Worm (Caenorhabditis elegans) whole organism, L1 larva: ENCODE measurements around the gene lron-1.
"Not testable (repeated sequence)": the region's sequence is repeated elsewhere in the genome, so short reads cannot be mapped to it uniquely, and the experiment has no call there.

Experiments used
- C16A3.4 ChIP-seq: fragments of 150-350 bp; optimal IDR thresholded peaks from 2 replicates; lab custom pipeline; 2014; ENCODE audit warnings: missing biosample characterization, missing genetic modification characterization
- F16B12.6 ChIP-seq: fragments of 150-350 bp; optimal IDR thresholded peaks from 2 replicates; lab custom pipeline; 2014; ENCODE audit warnings: missing biosample characterization, missing genetic modification characterization
- blmp-1 ChIP-seq: fragments of 150-350 bp; optimal IDR thresholded peaks from 2 replicates; lab custom pipeline; 2014; ENCODE audit warnings: missing biosample characterization, missing genetic modification characterization
- ceh-63 ChIP-seq: fragments of 200-800 bp; sonication (Bioruptor generic); optimal IDR thresholded peaks from 2 replicates; lab custom pipeline; 2018; ENCODE audit warnings: mild to moderate bottlenecking, missing genetic modification characterization, missing compliant biosample characterization
- ceh-82 ChIP-seq, 3 experiments: fragments of 150-350 bp in 1 of 3; sonication (generic microtip) in 2 of 3; optimal IDR thresholded peaks; 2 replicates each; lab custom pipeline; 2014 to 2017; ENCODE audit warnings: missing biosample characterization in 3 of 3, missing genetic modification characterization in 3 of 3
- ceh-88 ChIP-seq: fragments of 200-800 bp; sonication (Bioruptor generic); IDR thresholded peaks from 2 replicates; pipeline ENCODE4 v1.3.6; 2022; ENCODE audit warnings: missing genetic modification characterization, missing compliant biosample characterization
- ceh-90 ChIP-seq: sonication (generic microtip); optimal IDR thresholded peaks from 2 replicates; lab custom pipeline; 2016; ENCODE audit warnings: missing genetic modification characterization, missing compliant biosample characterization
- efl-1 ChIP-seq, 4 experiments: fragments of 150-350 bp; optimal IDR thresholded peaks in 3 of 4; peaks in 1 of 4; 1 replicate in 1 of 4; 2 replicates in 3 of 4; lab custom pipeline; 2014; ENCODE audit warnings: missing biosample characterization in 2 of 4, missing genetic modification characterization in 2 of 4, missing genetic modification reagents in 2 of 4
- egl-13 ChIP-seq: sonication (generic microtip); optimal IDR thresholded peaks from 2 replicates; lab custom pipeline; 2016; ENCODE audit warnings: missing genotype, missing genetic modification reagents, missing genetic modification characterization, missing compliant biosample characterization
- egl-27 ChIP-seq, 2 experiments: fragments of 150-350 bp in 1 of 2; sonication (generic microtip); optimal IDR thresholded peaks; 3 replicates each; lab custom pipeline; 2017 to 2018; ENCODE audit warnings: missing biosample characterization in 2 of 2, missing genetic modification characterization in 2 of 2, missing genetic modification reagents in 2 of 2
- elt-3 ChIP-seq, 6 experiments: fragments of 150-350 bp in 1 of 6; sonication (generic microtip); optimal IDR thresholded peaks; 2 replicates each; lab custom pipeline; 2017 to 2018; ENCODE audit warnings: missing biosample characterization in 6 of 6, missing genetic modification characterization in 6 of 6, inconsistent platforms in 1 of 6
- fkh-4 ChIP-seq: sonication (generic microtip); optimal IDR thresholded peaks from 2 replicates; lab custom pipeline; 2016; ENCODE audit warnings: missing compliant biosample characterization, missing genetic modification characterization, borderline replicate concordance
- fos-1 ChIP-seq: fragments of 150-350 bp; optimal IDR thresholded peaks from 2 replicates; lab custom pipeline; 2014; ENCODE audit warnings: missing biosample characterization, missing genetic modification characterization
- irx-1 ChIP-seq: sonication (generic microtip); optimal IDR thresholded peaks from 2 replicates; lab custom pipeline; 2016; ENCODE audit warnings: missing genetic modification characterization, missing compliant biosample characterization
- isw-1 ChIP-seq: fragments of 200-800 bp; sonication (Bioruptor generic); IDR thresholded peaks from 2 replicates; pipeline ENCODE4 v1.3.6; 2022; ENCODE audit warnings: missing genetic modification characterization, missing compliant biosample characterization
- jun-1 ChIP-seq: fragments of 150-350 bp; optimal IDR thresholded peaks from 2 replicates; lab custom pipeline; 2014; ENCODE audit warnings: missing biosample characterization, missing genetic modification reagents, missing genetic modification characterization
- lin-14 ChIP-seq: fragments of 200-800 bp; sonication (Bioruptor generic); optimal IDR thresholded peaks from 2 replicates; lab custom pipeline; 2018; ENCODE audit warnings: mild to moderate bottlenecking, missing genetic modification characterization, moderate library complexity, missing compliant biosample characterization
- lin-35 ChIP-seq, 2 experiments: fragments of 150-350 bp; optimal IDR thresholded peaks; 2 replicates each; lab custom pipeline; 2014; ENCODE audit warnings: missing biosample characterization in 2 of 2, missing genetic modification characterization in 2 of 2, missing genetic modification reagents in 2 of 2
- lsy-2 ChIP-seq, 2 experiments: fragments of 150-350 bp; optimal IDR thresholded peaks; 2 replicates each; lab custom pipeline; 2014; ENCODE audit warnings: missing biosample characterization in 2 of 2, missing genetic modification characterization in 2 of 2
- nhr-19 ChIP-seq: fragments of 200-800 bp; sonication (Bioruptor generic); conservative IDR thresholded peaks from 2 replicates; pipeline ENCODE4 v1.3.6; 2022; ENCODE audit warnings: missing genetic modification characterization, missing compliant biosample characterization
- nhr-28 ChIP-seq: fragments of 150-350 bp; optimal IDR thresholded peaks from 2 replicates; lab custom pipeline; 2014; ENCODE audit warnings: missing biosample characterization, missing genetic modification characterization
- nhr-76 ChIP-seq: sonication (generic microtip); optimal IDR thresholded peaks from 2 replicates; lab custom pipeline; 2017; ENCODE audit warnings: missing biosample characterization, missing genetic modification characterization
- nhr-85 ChIP-seq: sonication (generic microtip); peaks from one replicate; lab custom pipeline; 2016; ENCODE audit warnings: missing genetic modification characterization, inconsistent platforms, missing compliant biosample characterization
- nhr-90 ChIP-seq: sonication (generic microtip); optimal IDR thresholded peaks from 2 replicates; lab custom pipeline; 2016; ENCODE audit warnings: mild to moderate bottlenecking, missing genetic modification characterization, missing compliant biosample characterization; ENCODE audit not compliant: poor library complexity
- pag-3 ChIP-seq: sonication (generic microtip); optimal IDR thresholded peaks from 2 replicates; lab custom pipeline; 2017; ENCODE audit warnings: missing genetic modification characterization, mild to moderate bottlenecking, missing compliant biosample characterization, antibody characterized with exemption, borderline replicate concordance; ENCODE audit not compliant: insufficient read depth
- rnt-1 ChIP-seq: sonication (generic microtip); optimal IDR thresholded peaks from 2 replicates; lab custom pipeline; 2016; ENCODE audit warnings: mild to moderate bottlenecking, missing genetic modification characterization, moderate library complexity, missing compliant biosample characterization
- snpc-4 ChIP-seq: fragments of 150-350 bp; optimal IDR thresholded peaks from 2 replicates; lab custom pipeline; 2014; ENCODE audit warnings: missing biosample characterization, missing genetic modification characterization
- sptf-1 ChIP-seq: fragments of 150-350 bp; optimal IDR thresholded peaks from 2 replicates; lab custom pipeline; 2014; ENCODE audit warnings: missing biosample characterization, missing genetic modification characterization
- sup-37 ChIP-seq: fragments of 200-800 bp; sonication (Bioruptor generic); optimal IDR thresholded peaks from 2 replicates; lab custom pipeline; 2018; ENCODE audit warnings: mild to moderate bottlenecking, missing genetic modification characterization, missing compliant biosample characterization
- vab-15 ChIP-seq: sonication (generic microtip); optimal IDR thresholded peaks from 2 replicates; lab custom pipeline; 2017; ENCODE audit warnings: missing genotype, mild to moderate bottlenecking, missing genetic modification characterization, missing compliant biosample characterization
- xbp-1 ChIP-seq: sonication (generic microtip); optimal IDR thresholded peaks from 2 replicates; lab custom pipeline; 2016; ENCODE audit warnings: missing genetic modification characterization, missing compliant biosample characterization
- zag-1 ChIP-seq: fragments of 150-350 bp; optimal IDR thresholded peaks from 2 replicates; lab custom pipeline; 2014; ENCODE audit warnings: missing biosample characterization, missing genetic modification characterization
- zip-4 ChIP-seq: fragments of 200-800 bp; sonication (Bioruptor generic); optimal IDR thresholded peaks from 2 replicates; lab custom pipeline; 2018; ENCODE audit warnings: mild to moderate bottlenecking, missing genetic modification characterization, moderate library complexity, missing compliant biosample characterization
- ztf-4 ChIP-seq: fragments of 150-350 bp; optimal IDR thresholded peaks from 2 replicates; lab custom pipeline; 2014; ENCODE audit warnings: missing biosample characterization, missing genetic modification characterization

lron-1 gene

ce11 chrX:14527559-14527958 lies 45.0 kb upstream of the lron-1 start, which contains the start of gene nspc-18:
Gene nspc-18, minus strand, starts transcription at chrX:14527659.
- no peak for TF ChIP-seq efl-1 (optimal IDR thresholded peaks at IDR 0.05; lab: Kevin White, UChicago)
- TF ChIP-seq efl-1 (GFP tag; optimal IDR thresholded peaks at IDR 0.05 in 1 of 2; lab: Kevin White, UChicago): peak in 1 of 2 experiments; percentile 1
- no peak for TF ChIP-seq ceh-90 (tag; lab: Kevin White, UChicago)

ce11 chrX:14528399-14528798 lies 44.1 kb upstream of the lron-1 start, which contains the start of gene nspc-19:
Gene nspc-19, plus strand, starts transcription at chrX:14528699.
- not testable (repeated sequence) for TF ChIP-seq vab-15; ceh-88 (GFP tag; lab: Robert Waterston, UW); ztf-4 (tag; lab: Kevin White, UChicago)
- TF ChIP-seq, all 84 proteins: peak for 0; not testable (repeated sequence) for 84

- no peak for TF ChIP-seq sptf-1
- TF ChIP-seq ceh-63: no peak
- no peak for TF ChIP-seq xbp-1 (tag; lab: Kevin White, UChicago)
- no peak for TF ChIP-seq zip-4 (GFP tag; lab: Kevin White, UChicago)
- TF ChIP-seq nhr-19: no peak
- TF ChIP-seq irx-1: no peak
- TF ChIP-seq C16A3.4 (tag; lab: Kevin White, UChicago): no peak
- no peak for TF ChIP-seq jun-1 (tag; lab: Kevin White, UChicago)
- TF ChIP-seq egl-27 (tag; optimal IDR thresholded peaks at IDR 0.05; lab: Kevin White, UChicago): no peak
- TF ChIP-seq elt-3 (tag; optimal IDR thresholded peaks at IDR 0.05; lab: Kevin White, UChicago): no peak
- TF ChIP-seq snpc-4 (tag; lab: Kevin White, UChicago): no peak
- TF ChIP-seq fkh-4 (tag; lab: Kevin White, UChicago): no peak
- no peak for TF ChIP-seq nhr-28
- no peak for TF ChIP-seq sup-37 (GFP tag; lab: Kevin White, UChicago)
- TF ChIP-seq nhr-90 (tag; lab: Kevin White, UChicago): no peak
- TF ChIP-seq pag-3 (tag; lab: Kevin White, UChicago): no peak
- no peak for TF ChIP-seq nhr-76 (tag; lab: Kevin White, UChicago)
- TF ChIP-seq rnt-1 (tag; lab: Kevin White, UChicago): no peak
- TF ChIP-seq, all 84 proteins: peak for 0
Observed at ce11 chrX:14530107-14530506, 42.4 kb upstream of the lron-1 start, which contains the start of gene nspc-20. Gene nspc-20, minus strand, starts transcription at chrX:14530207.

ce11 chrX:14534117-14534516 lies 38.4 kb upstream of the lron-1 start, which contains the start of gene T24C2.5:
Gene T24C2.5, plus strand, starts transcription at chrX:14534417.
- TF ChIP-seq egl-13 (tag; lab: Kevin White, UChicago) (no peak), lsy-2 (tag; optimal IDR thresholded peaks at IDR 0.05; lab: Kevin White, UChicago) (no peak), nhr-76 (tag; lab: Kevin White, UChicago) (no peak), egl-27 (tag; optimal IDR thresholded peaks at IDR 0.05; lab: Kevin White, UChicago) (no peak), isw-1 (GFP tag; lab: Robert Waterston, UW) (no peak), lin-35 (GFP tag; optimal IDR thresholded peaks at IDR 0.05; lab: Kevin White, UChicago) (no peak), pag-3 (tag; lab: Kevin White, UChicago) (no peak), ceh-82 (tag; optimal IDR thresholded peaks at IDR 0.05; lab: Kevin White, UChicago) (no peak), F16B12.6 (tag; lab: Kevin White, UChicago) (no peak), zag-1 (tag; lab: Kevin White, UChicago) (no peak), lin-14 (GFP tag; lab: Kevin White, UChicago) (no peak), fkh-4 (tag; lab: Kevin White, UChicago) (no peak)

- TF ChIP-seq nhr-85 (tag; lab: Kevin White, UChicago) (peak; percentile 73), blmp-1 (peak; percentile 14), fos-1 (tag; lab: Kevin White, UChicago) (no peak)
Observed at ce11 chrX:14534596-14534995, 37.9 kb upstream of the lron-1 start.
